Worm (Caenorhabditis elegans): Measurements from ENCODE around the gene F13E9.12.

DNA sequence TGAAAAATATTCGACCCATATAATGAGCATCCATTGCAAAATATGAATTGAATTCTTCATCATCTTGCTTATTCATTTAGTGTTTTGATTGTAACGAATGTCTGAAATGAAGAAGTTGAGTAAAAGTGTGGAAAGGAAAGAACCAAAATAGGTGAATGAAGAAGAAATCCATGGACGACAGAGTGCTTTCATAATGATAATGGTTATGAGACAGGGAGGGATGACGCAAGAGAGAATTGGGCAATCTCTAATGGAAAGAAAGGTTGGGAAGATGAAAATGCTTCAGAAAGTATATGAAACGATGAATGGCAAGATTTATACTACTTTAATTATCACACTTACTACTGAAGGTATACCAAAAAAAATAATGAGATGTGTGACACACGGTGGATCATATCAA, 29.9 kb upstream of the F13E9.12 start, which contains the start of gene ZK596.3:
- TF ChIP-seq tra-4 (tag; optimal IDR thresholded peaks at IDR 0.05) (no peak), hnd-1 (tag; optimal IDR thresholded peaks at IDR 0.05) (no peak), ama-1 (optimal IDR thresholded peaks at IDR 0.05) (no peak), ets-7 (tag; optimal IDR thresholded peaks at IDR 0.05) (no peak), B0310.2 (tag; optimal IDR thresholded peaks at IDR 0.05) (no peak), hmg-4 (GFP tag; optimal IDR thresholded peaks at IDR 0.05) (no peak), pes-1 (GFP tag; IDR thresholded peaks at IDR 0.05) (no peak), aly-1 (tag; optimal IDR thresholded peaks at IDR 0.05) (no peak)

All from whole organism, early embryonic.